Fruit fly (Drosophila melanogaster) whole organism, embryonic: ENCODE data around the gene gammaCOP.
A peak's percentile ranks its signal among the peaks of the same experiment; 100 is the strongest.

ENCODE experiments used
- Fer3 ChIP-seq: fragments of 200-800 bp; sonication (Bioruptor generic); optimal IDR thresholded peaks from 2 replicates; lab custom pipeline; 2018; ENCODE audit warnings: missing biosample characterization, mild to moderate bottlenecking, missing genetic modification characterization, moderate library complexity
- fd102C ChIP-seq: fragments of 200-800 bp; sonication (Bioruptor generic); optimal IDR thresholded peaks from 2 replicates; lab custom pipeline; 2018; ENCODE audit warnings: missing biosample characterization, mild to moderate bottlenecking, missing genetic modification characterization, moderate library complexity
- lola ChIP-seq, 3 experiments: fragments of >200 bp in 2 of 3; fragments of 200-800 bp in 1 of 3; sonication (Bioruptor generic) in 1 of 3; optimal IDR thresholded peaks; 2 replicates each; lab custom pipeline; 2017 to 2019; ENCODE audit warnings: missing biosample characterization in 3 of 3, missing genetic modification characterization in 3 of 3, mild to moderate bottlenecking in 1 of 3, moderate library complexity in 1 of 3

dm6 chr3R:31592256-31592879 lies 20.4 kb downstream of the gammaCOP start, which contains the start of gene CG1774:
- peak; percentile 88 for TF ChIP-seq Fer3 (tag; lab: Kevin White, UChicago)
- no peak for TF ChIP-seq fd102C (GFP tag; lab: Kevin White, UChicago)
- TF ChIP-seq lola (GFP tag; optimal IDR thresholded peaks at IDR 0.05; lab: Kevin White, UChicago) = peak in 1 of 3 experiments; percentile 26
